Worm (Caenorhabditis elegans) whole organism, mixed stage, embryonic: ENCODE results near the gene snai-1.

Experiments
- elt-3 ChIP-seq: fragments of 150-350 bp; optimal IDR thresholded peaks from 2 replicates; lab custom pipeline; 2014; ENCODE audit warnings: missing biosample characterization, missing genetic modification characterization
- lin-13 ChIP-seq: fragments of 150-350 bp; optimal IDR thresholded peaks from 2 replicates; lab custom pipeline; 2014; ENCODE audit warnings: missing biosample characterization, missing genetic modification characterization
- lsy-2 ChIP-seq: fragments of 150-350 bp; optimal IDR thresholded peaks from 2 replicates; lab custom pipeline; 2014; ENCODE audit warnings: missing biosample characterization, missing genetic modification characterization
- mls-2 ChIP-seq: sonication (generic microtip); optimal IDR thresholded peaks from 2 replicates; lab custom pipeline; 2016; ENCODE audit warnings: mild to moderate bottlenecking, missing genetic modification characterization, moderate library complexity, missing compliant biosample characterization
- nhr-28 ChIP-seq: fragments of 150-350 bp; optimal IDR thresholded peaks from 2 replicates; lab custom pipeline; 2014; ENCODE audit warnings: missing biosample characterization, missing genetic modification characterization
- unc-62 ChIP-seq: fragments of 150-350 bp; optimal IDR thresholded peaks from 2 replicates; lab custom pipeline; 2014; ENCODE audit warnings: missing biosample characterization, missing genetic modification reagents, missing genetic modification characterization

DNA sequence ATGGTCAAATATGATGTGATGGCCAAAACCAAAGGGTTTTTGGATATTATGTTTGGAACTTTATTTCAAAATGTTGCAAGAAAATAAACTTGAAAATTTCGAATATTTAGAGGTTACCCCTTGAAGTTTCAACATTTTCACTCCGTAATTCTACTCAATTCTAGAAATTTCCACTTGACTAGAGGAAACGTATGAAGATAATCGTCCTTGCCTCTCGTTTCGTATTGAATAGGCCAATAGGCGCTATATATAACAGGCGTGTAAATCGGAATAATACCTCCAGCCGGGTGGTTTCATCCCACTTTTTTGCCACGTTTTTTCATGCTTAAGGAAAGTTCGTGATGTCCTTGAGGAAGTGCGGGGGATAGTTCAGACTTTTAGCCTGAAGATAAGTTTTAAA is 29.8 kb upstream of the snai-1 start:
- no peak for TF ChIP-seq elt-3 (tag; lab: Kevin White, UChicago)
- TF ChIP-seq lsy-2 (tag; lab: Kevin White, UChicago): no peak
- no peak for TF ChIP-seq nhr-28 (tag; lab: Kevin White, UChicago)
- TF ChIP-seq unc-62 (GFP tag; lab: Kevin White, UChicago): no peak
- TF ChIP-seq lin-13 (tag; lab: Kevin White, UChicago): no peak
- TF ChIP-seq mls-2: no peak
